Fruit fly (Drosophila melanogaster) whole organism, wandering third instar larva: ENCODE results near the gene inaF-D.
A peak's percentile ranks its signal among the peaks of the same experiment; 100 is the strongest.

ENCODE experiments used
- Abd-B ChIP-seq: fragments of >200 bp; optimal IDR thresholded peaks from 2 replicates; lab custom pipeline; 2017; ENCODE audit warnings: missing biosample characterization, missing genetic modification characterization
- CG32264 ChIP-seq: fragments of 200-800 bp; sonication (Bioruptor generic); optimal IDR thresholded peaks from 2 replicates; lab custom pipeline; 2016; ENCODE audit warnings: missing biosample characterization, missing genetic modification characterization
- CG9705 ChIP-seq: fragments of 200-800 bp; sonication (Bioruptor generic); optimal IDR thresholded peaks from 2 replicates; lab custom pipeline; 2018; ENCODE audit warnings: missing biosample characterization, mild to moderate bottlenecking, missing genetic modification characterization
- CrebA ChIP-seq: fragments of 200-800 bp; sonication (Bioruptor generic); optimal IDR thresholded peaks from 2 replicates; lab custom pipeline; 2016; ENCODE audit warnings: missing biosample characterization, mild to moderate bottlenecking, missing genetic modification characterization, borderline replicate concordance
- Dfd ChIP-seq: fragments of >200 bp; optimal IDR thresholded peaks from 2 replicates; lab custom pipeline; 2017; ENCODE audit warnings: missing biosample characterization, missing genetic modification characterization
- Dif ChIP-seq: fragments of 200-275, 200-300 bp; sonication (Bioruptor generic); optimal IDR thresholded peaks from 2 replicates; lab custom pipeline; 2018; ENCODE audit warnings: missing biosample characterization, missing genetic modification characterization; ENCODE audit not compliant: partially characterized antibody
- GATAd ChIP-seq: sonication (Bioruptor generic); optimal IDR thresholded peaks from 2 replicates; lab custom pipeline; 2016; ENCODE audit warnings: missing biosample characterization, missing genetic modification characterization
- HLH106 ChIP-seq: fragments of 200-800 bp; optimal IDR thresholded peaks from 3 replicates; lab custom pipeline; 2019; ENCODE audit warnings: missing biosample characterization, mild to moderate bottlenecking, missing genetic modification characterization, moderate library complexity
- Hnf4 ChIP-seq: fragments of 200-800 bp; sonication (Bioruptor generic); optimal IDR thresholded peaks from 2 replicates; lab custom pipeline; 2016; ENCODE audit warnings: missing biosample characterization, mild to moderate bottlenecking, missing genetic modification characterization
- Hr78 ChIP-seq: fragments of >200 bp; optimal IDR thresholded peaks from 2 replicates; lab custom pipeline; 2017; ENCODE audit warnings: missing biosample characterization, missing genetic modification characterization
- Hr83 ChIP-seq: fragments of 200-300 bp; sonication (Bioruptor generic); optimal IDR thresholded peaks from 2 replicates; lab custom pipeline; 2016; ENCODE audit warnings: missing biosample characterization, mild to moderate bottlenecking, missing genetic modification characterization, moderate library complexity; ENCODE audit not compliant: poor library complexity, severe bottlenecking
- Jra ChIP-seq: sonication (Bioruptor generic); optimal IDR thresholded peaks from 2 replicates; lab custom pipeline; 2016; ENCODE audit warnings: missing biosample characterization, missing genetic modification characterization
- Mio ChIP-seq: sonication (Bioruptor generic); optimal IDR thresholded peaks from 2 replicates; lab custom pipeline; 2016; ENCODE audit warnings: missing biosample characterization, missing genetic modification characterization
- Myc ChIP-seq: fragments of >200 bp; optimal IDR thresholded peaks from 2 replicates; lab custom pipeline; 2017
- N ChIP-seq: fragments of >200 bp; optimal IDR thresholded peaks from 2 replicates; lab custom pipeline; 2018; ENCODE audit warnings: missing biosample characterization, missing external identifiers, missing genetic modification characterization
- OdsH ChIP-seq: fragments of 200-800 bp; sonication (Bioruptor generic); optimal IDR thresholded peaks from 2 replicates; lab custom pipeline; 2016; ENCODE audit warnings: missing biosample characterization, mild to moderate bottlenecking, missing genetic modification characterization
- Rel ChIP-seq, 2 experiments: fragments of 200-800 bp; sonication (Bioruptor generic) in 1 of 2; optimal IDR thresholded peaks; 2 replicates in 1 of 2; 3 replicates in 1 of 2; lab custom pipeline; 2016 to 2019; ENCODE audit warnings: mild to moderate bottlenecking in 2 of 2, missing biosample characterization in 2 of 2, missing genetic modification characterization in 2 of 2, moderate library complexity in 1 of 2
- Sp1 ChIP-seq: fragments of 200-800 bp; sonication (Bioruptor generic); optimal IDR thresholded peaks from 3 replicates; lab custom pipeline; 2019; ENCODE audit warnings: missing biosample characterization, mild to moderate bottlenecking, missing genetic modification characterization, moderate library complexity
- Vsx2 ChIP-seq: fragments of 200-300, 225-300 bp; sonication (Bioruptor generic); optimal IDR thresholded peaks from 2 replicates; lab custom pipeline; 2018; ENCODE audit warnings: missing biosample characterization, missing genetic modification characterization; ENCODE audit not compliant: partially characterized antibody
- br ChIP-seq: fragments of 200-800 bp; sonication (Bioruptor generic); optimal IDR thresholded peaks from 2 replicates; lab custom pipeline; 2016; ENCODE audit warnings: missing biosample characterization, missing genetic modification characterization
- brk ChIP-seq: fragments of 200-800 bp; sonication (Bioruptor generic); optimal IDR thresholded peaks from 2 replicates; lab custom pipeline; 2016; ENCODE audit warnings: missing biosample characterization, mild to moderate bottlenecking, missing genetic modification characterization
- dl ChIP-seq, 2 experiments: fragments of 175-275, 200-275 bp in 1 of 2; fragments of 200-275 bp in 1 of 2; sonication (Bioruptor generic); optimal IDR thresholded peaks; lab custom pipeline; 2018; ENCODE audit warnings: mild to moderate bottlenecking in 2 of 2, missing biosample characterization in 2 of 2, missing genetic modification characterization in 2 of 2, moderate library complexity in 2 of 2; ENCODE audit not compliant: partially characterized antibody in 2 of 2, insufficient read depth in 1 of 2
- dmrt93B ChIP-seq: fragments of 200-800 bp; sonication (Bioruptor generic); optimal IDR thresholded peaks from 2 replicates; lab custom pipeline; 2018; ENCODE audit warnings: missing biosample characterization, mild to moderate bottlenecking, missing genetic modification characterization
- dsf ChIP-seq: sonication (Bioruptor generic); optimal IDR thresholded peaks from 2 replicates; lab custom pipeline; 2016; ENCODE audit warnings: missing biosample characterization, missing genetic modification characterization, borderline replicate concordance
- ey ChIP-seq: fragments of 200-800 bp; sonication (Bioruptor generic); optimal IDR thresholded peaks from 2 replicates; lab custom pipeline; 2016; ENCODE audit warnings: missing biosample characterization, missing genetic modification characterization
- foxo ChIP-seq, 2 experiments: fragments of 200-800 bp; sonication (Bioruptor generic); optimal IDR thresholded peaks; 2 replicates in 1 of 2; 3 replicates in 1 of 2; lab custom pipeline; 2016 to 2017; ENCODE audit warnings: missing biosample characterization in 2 of 2, missing genetic modification characterization in 2 of 2
- fru ChIP-seq: fragments of 200-800 bp; sonication (Bioruptor generic); optimal IDR thresholded peaks from 3 replicates; lab custom pipeline; 2016; ENCODE audit warnings: missing biosample characterization, mild to moderate bottlenecking, missing genetic modification characterization
- h ChIP-seq: fragments of 200-800 bp; sonication (Bioruptor generic); optimal IDR thresholded peaks from 3 replicates; lab custom pipeline; 2016; ENCODE audit warnings: missing biosample characterization, mild to moderate bottlenecking, missing genetic modification characterization
- jim ChIP-seq: fragments of 175-275, 200-325 bp; sonication (Bioruptor generic); optimal IDR thresholded peaks from 2 replicates; lab custom pipeline; 2016; ENCODE audit warnings: missing biosample characterization, mild to moderate bottlenecking, missing genetic modification characterization
- lola ChIP-seq: fragments of >200 bp; optimal IDR thresholded peaks from 2 replicates; lab custom pipeline; 2017; ENCODE audit warnings: missing biosample characterization, missing genetic modification characterization
- pan ChIP-seq: fragments of >200 bp; optimal IDR thresholded peaks from 2 replicates; lab custom pipeline; 2017
- psq ChIP-seq: fragments of 200-800 bp; sonication (Bioruptor generic); optimal IDR thresholded peaks from 3 replicates; lab custom pipeline; 2017; ENCODE audit warnings: missing biosample characterization, mild to moderate bottlenecking, missing genetic modification characterization, moderate library complexity
- rgr ChIP-seq: fragments of 200-800 bp; sonication (Bioruptor generic); optimal IDR thresholded peaks from 3 replicates; lab custom pipeline; 2016; ENCODE audit warnings: missing biosample characterization, mild to moderate bottlenecking, missing genetic modification characterization
- sage ChIP-seq: fragments of 200-800 bp; sonication (Bioruptor generic); optimal IDR thresholded peaks from 2 replicates; lab custom pipeline; 2016; ENCODE audit warnings: missing biosample characterization, mild to moderate bottlenecking, missing genetic modification characterization
- sv ChIP-seq: fragments of 200-800 bp; sonication (Bioruptor generic); optimal IDR thresholded peaks from 3 replicates; lab custom pipeline; 2016; ENCODE audit warnings: missing biosample characterization, missing genetic modification characterization
- tai ChIP-seq: sonication (Bioruptor generic); optimal IDR thresholded peaks from 2 replicates; lab custom pipeline; 2016; ENCODE audit warnings: missing biosample characterization, missing genetic modification characterization
- usp ChIP-seq: fragments of >200 bp; optimal IDR thresholded peaks from 2 replicates; lab custom pipeline; 2017; ENCODE audit warnings: missing biosample characterization, missing genetic modification characterization
- woc ChIP-seq: sonication (Bioruptor generic); optimal IDR thresholded peaks from 2 replicates; lab custom pipeline; 2016; ENCODE audit warnings: missing biosample characterization, mild to moderate bottlenecking, missing genetic modification characterization

inaF-D gene

DNA sequence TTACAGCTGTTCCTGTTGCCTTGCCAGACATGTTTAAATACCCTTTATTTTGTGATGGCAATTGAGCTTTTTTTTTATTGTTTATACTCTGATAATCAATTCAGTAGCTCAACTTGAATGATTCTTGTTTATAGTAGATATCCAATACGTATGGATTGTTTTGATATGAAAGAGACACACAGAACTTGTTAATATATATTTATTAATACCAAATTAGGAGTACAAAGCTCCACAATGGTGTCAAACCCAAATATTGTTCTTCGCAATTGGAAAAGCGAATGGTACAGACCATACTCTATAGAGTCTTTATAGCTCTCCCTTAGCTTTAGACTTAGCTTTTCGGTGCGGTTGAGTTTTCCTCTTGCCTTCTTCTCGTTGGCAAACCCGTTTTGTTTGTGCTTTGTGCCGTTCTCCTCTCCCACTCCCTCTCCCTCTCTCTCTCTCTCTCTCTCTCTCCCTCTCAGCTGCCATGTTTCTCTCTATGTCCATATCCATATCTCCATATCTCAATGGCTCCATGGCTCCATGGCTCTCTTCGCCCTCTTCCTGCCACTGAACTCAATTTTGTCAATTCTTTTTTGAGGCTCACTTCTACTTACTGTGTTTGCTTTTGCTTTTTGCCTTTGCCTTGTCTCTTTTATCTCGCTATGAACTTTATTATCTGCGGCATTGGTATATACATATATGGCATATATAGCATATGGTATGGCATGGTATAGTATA is 42.8 kb downstream of the inaF-D start (continued):
- TF ChIP-seq OdsH (peak; percentile 82), tai (GFP tag; lab: Kevin White, UChicago) (no peak), Mio (GFP tag; lab: Kevin White, UChicago) (no peak), dsf (GFP tag; lab: Kevin White, UChicago) (no peak), pan (no peak)

DNA sequence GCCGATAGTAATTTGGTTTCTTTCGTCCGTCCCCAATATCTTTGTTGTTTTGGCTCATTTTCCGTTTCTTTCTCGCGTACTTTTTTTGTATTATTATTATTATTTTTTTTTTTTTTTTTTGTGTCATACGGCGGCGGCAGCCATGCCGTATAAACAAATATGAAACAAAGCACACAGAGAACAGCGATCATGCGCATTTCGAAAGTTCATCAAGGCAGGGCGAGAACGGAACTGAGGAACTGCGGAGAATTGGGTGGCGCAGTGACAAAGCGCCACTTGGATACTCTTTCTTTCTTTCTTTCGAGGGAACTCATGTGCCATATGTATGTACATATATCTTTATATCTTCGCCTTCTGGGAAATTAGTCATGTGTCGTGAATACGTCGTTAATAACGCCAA is 44.4 kb downstream of the inaF-D start:
- TF ChIP-seq lola (GFP tag; lab: Kevin White, UChicago) (no peak), brk (GFP tag; lab: Kevin White, UChicago) (peak; percentile 26), h (GFP tag; lab: Kevin White, UChicago) (peak; percentile 49), CG32264 (GFP tag; lab: Kevin White, UChicago) (no peak), Sp1 (GFP tag; lab: Kevin White, UChicago) (peak; percentile 59), Hnf4 (GFP tag; lab: Kevin White, UChicago) (peak; percentile 51), Vsx2 (no peak), fru (GFP tag; lab: Kevin White, UChicago) (peak; percentile 40), N (GFP tag; lab: Kevin White, UChicago) (no peak), pan (no peak), Rel (GFP tag; optimal IDR thresholded peaks at IDR 0.05; lab: Kevin White, UChicago) (peak; percentile 64), Rel (tag; optimal IDR thresholded peaks at IDR 0.05; lab: Kevin White, UChicago) (peak; percentile 56), ey (GFP tag; lab: Kevin White, UChicago) (peak; percentile 19), dmrt93B (peak; percentile 17), CG9705 (no peak), sv (GFP tag; lab: Kevin White, UChicago) (no peak), rgr (peak; percentile 61), CrebA (GFP tag; lab: Kevin White, UChicago) (no peak), Jra (GFP tag; lab: Kevin White, UChicago) (no peak), OdsH (peak; percentile 25), Myc (no peak), Hr83 (peak; percentile 73), HLH106 (tag; lab: Kevin White, UChicago) (no peak), br (no peak), Dif (GFP tag; lab: Kevin White, UChicago) (no peak), sage (peak; percentile 8), dsf (GFP tag; lab: Kevin White, UChicago) (no peak), Abd-B (GFP tag; lab: Kevin White, UChicago) (no peak), Hr78 (GFP tag; lab: Kevin White, UChicago) (no peak), tai (GFP tag; lab: Kevin White, UChicago) (no peak), usp (no peak), jim (GFP tag; lab: Kevin White, UChicago) (no peak), woc (GFP tag; lab: Kevin White, UChicago) (peak; percentile 70), GATAd (GFP tag; lab: Kevin White, UChicago) (no peak), foxo (GFP tag; optimal IDR thresholded peaks at IDR 0.05; lab: Kevin White, UChicago) (peak in 1 of 2 experiments; percentile 34), Mio (GFP tag; lab: Kevin White, UChicago) (no peak), dl (GFP tag; optimal IDR thresholded peaks at IDR 0.05; lab: Kevin White, UChicago; ENCODE audit: insufficient read depth in 1 of 2, partially characterized antibody in 2 of 2) (no peak), psq (GFP tag; lab: Kevin White, UChicago) (peak; percentile 75), Dfd (no peak)

DNA sequence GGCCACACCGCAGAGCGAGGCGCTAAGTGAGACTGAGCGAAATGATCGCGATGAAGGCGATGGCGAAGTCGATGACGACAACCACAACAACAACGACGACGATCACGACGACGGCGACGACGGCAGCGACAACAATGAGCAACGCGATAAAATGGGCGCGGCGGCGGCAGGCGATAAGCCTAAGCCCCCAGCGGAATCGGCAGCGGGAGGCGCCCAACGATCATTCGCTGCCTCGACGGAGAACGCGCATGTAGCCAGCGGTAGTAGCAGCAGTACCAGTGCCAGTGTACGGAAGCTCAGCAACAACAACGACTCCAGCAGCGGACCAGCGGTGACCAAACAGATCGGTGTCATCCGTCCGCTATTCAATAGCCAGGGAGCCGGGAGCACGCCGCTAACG is 45.4 kb downstream of the inaF-D start:
- TF ChIP-seq dsf (GFP tag; lab: Kevin White, UChicago) (no peak), sv (GFP tag; lab: Kevin White, UChicago) (no peak), rgr (peak; percentile 40), foxo (GFP tag; optimal IDR thresholded peaks at IDR 0.05; lab: Kevin White, UChicago) (no peak), CrebA (GFP tag; lab: Kevin White, UChicago) (no peak), lola (GFP tag; lab: Kevin White, UChicago) (no peak), OdsH (no peak), CG32264 (GFP tag; lab: Kevin White, UChicago) (no peak), dmrt93B (no peak), GATAd (GFP tag; lab: Kevin White, UChicago) (no peak), fru (GFP tag; lab: Kevin White, UChicago) (peak; percentile 36), usp (no peak), Rel (GFP tag; optimal IDR thresholded peaks at IDR 0.05; lab: Kevin White, UChicago) (no peak), Rel (tag; optimal IDR thresholded peaks at IDR 0.05; lab: Kevin White, UChicago) (peak; percentile 60), Abd-B (GFP tag; lab: Kevin White, UChicago) (no peak), brk (GFP tag; lab: Kevin White, UChicago) (no peak), sage (no peak), h (GFP tag; lab: Kevin White, UChicago) (peak; percentile 52), Hnf4 (GFP tag; lab: Kevin White, UChicago) (no peak), N (GFP tag; lab: Kevin White, UChicago) (no peak), psq (GFP tag; lab: Kevin White, UChicago) (no peak), CG9705 (no peak), Hr83 (peak; percentile 24), Dif (GFP tag; lab: Kevin White, UChicago) (peak; percentile 71), br (peak; percentile 12), tai (GFP tag; lab: Kevin White, UChicago) (no peak), Dfd (no peak), pan (no peak), woc (GFP tag; lab: Kevin White, UChicago) (no peak), Myc (no peak), ey (GFP tag; lab: Kevin White, UChicago) (no peak), dl (GFP tag; optimal IDR thresholded peaks at IDR 0.05; lab: Kevin White, UChicago; ENCODE audit: insufficient read depth in 1 of 2, partially characterized antibody in 2 of 2) (peak in 1 of 2 experiments; percentile 15), Jra (GFP tag; lab: Kevin White, UChicago) (no peak), jim (GFP tag; lab: Kevin White, UChicago) (no peak), Mio (GFP tag; lab: Kevin White, UChicago) (no peak), HLH106 (tag; lab: Kevin White, UChicago) (no peak)
